Fruit fly (Drosophila melanogaster): Measurements from ENCODE around the gene fz4.

The fz4 gene

DNA sequence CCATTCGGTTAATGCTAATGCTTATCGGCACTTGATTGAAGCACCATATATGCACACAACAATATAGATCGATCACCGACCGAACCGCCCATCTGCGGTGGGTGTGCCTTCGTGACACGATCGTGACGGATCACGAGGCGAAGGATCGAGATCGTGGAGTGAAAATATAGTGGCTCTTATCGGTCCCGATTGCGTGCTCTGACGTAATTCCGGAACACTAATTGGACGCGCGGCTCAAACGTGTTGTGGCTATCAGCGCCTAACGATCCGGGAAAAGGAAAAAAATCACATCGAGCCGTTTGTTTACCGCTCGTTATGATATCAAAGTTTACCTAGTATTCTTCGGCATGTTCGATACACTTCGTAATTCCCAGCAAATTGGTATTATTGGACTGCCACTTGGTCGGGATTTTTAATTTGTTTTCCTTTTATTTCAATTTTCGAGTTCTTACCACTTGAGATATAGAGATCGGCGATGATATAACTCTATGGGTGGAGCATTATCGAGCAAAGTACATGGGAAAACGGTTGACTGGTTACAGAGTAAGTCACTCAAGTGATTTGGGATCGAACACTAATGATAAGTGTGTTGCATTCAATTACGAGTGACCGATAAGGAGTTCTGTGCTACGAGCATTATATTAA, 36.8 kb downstream of the fz4 start:
- TF ChIP-seq CG6808 (GFP tag; optimal IDR thresholded peaks at IDR 0.05) (no peak), vri (GFP tag; optimal IDR thresholded peaks at IDR 0.05) (peak; percentile 22), Ets96B (tag; optimal IDR thresholded peaks at IDR 0.05) (no peak)

DNA sequence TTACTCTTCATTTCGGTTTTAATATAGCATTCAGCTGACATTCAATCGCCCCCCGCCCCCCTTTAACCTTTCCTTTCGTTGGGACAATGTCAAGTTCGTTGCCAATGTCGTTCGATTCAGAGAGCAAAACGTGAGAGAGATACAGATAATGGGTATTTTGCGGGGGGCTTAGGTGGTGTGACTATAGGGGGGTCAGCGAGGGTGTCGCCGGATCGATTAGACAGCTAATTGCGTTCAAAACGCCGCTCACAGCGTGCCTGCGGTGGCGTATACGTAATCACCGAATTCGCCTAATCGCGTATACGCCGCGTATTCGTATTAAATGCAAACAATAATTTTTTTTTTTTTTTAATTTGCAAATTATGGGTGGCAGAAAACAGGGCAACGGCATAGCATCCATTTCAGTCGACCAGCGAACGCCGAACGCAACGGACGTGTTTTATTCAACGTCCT, 41.1 kb downstream of the fz4 start, which contains the start of gene CG4607:
Gene CG4607, plus strand, starts transcription at position 403 of the 453 bp plus-strand sequence.
- peak; percentile 74 for TF ChIP-seq vri (GFP tag; optimal IDR thresholded peaks at IDR 0.05)
- no peak for TF ChIP-seq Lpt (GFP tag; optimal IDR thresholded peaks at IDR 0.05)
- TF ChIP-seq eg (GFP tag; IDR thresholded peaks at IDR 0.05), result no peak
- TF ChIP-seq Blimp-1 (GFP tag; optimal IDR thresholded peaks at IDR 0.05), result no peak
- peak; percentile 92 for TF ChIP-seq svp (GFP tag)

DNA sequence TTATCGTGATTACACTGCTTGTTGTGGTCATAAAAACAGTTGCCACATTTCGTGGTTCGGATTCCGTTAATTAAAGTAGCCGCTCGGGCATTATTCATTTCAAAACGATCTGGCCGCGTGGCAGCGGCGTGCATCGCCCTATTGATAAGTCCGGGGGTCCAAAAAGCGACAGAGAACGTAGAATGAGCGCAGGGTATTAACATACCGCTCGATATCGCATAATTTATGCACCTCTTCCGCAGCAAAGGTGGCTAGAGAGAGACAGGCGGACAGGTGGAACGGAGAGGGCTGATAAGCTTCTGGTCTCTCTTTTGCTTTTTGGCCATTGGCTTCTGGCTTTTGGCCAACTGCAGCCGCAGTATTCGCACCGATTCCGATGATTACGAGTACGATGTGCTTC, 42.0 kb downstream of the fz4 start:
- no peak for TF ChIP-seq Lpt (GFP tag; optimal IDR thresholded peaks at IDR 0.05)
- peak; percentile 46 for TF ChIP-seq Eip78C (GFP tag)
- TF ChIP-seq OdsH (GFP tag; optimal IDR thresholded peaks at IDR 0.05), result no peak
- TF ChIP-seq vri (GFP tag; optimal IDR thresholded peaks at IDR 0.05), result peak; percentile 10

DNA sequence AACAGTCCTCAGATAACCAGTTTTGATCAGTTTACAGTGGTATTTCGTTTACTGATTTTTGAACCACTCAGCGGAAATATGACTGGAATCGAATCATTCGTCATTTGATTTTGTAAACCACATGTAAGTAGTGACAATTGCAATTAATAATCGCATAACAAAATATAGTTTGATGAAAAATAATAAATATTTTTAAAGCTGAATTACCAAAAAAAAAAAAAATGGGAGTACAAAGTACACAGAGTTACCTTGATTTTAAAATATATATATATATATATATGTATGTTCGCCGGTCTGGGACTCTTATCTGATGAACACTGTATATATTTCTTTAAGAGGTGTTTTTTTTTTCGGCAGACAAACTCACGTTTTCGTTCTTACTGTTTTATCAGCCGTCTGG, 42.9 kb downstream of the fz4 start:
- TF ChIP-seq salr (GFP tag; optimal IDR thresholded peaks at IDR 0.05) (no peak), Smox (GFP tag; optimal IDR thresholded peaks at IDR 0.05) (peak; percentile 14), CG11902 (GFP tag; optimal IDR thresholded peaks at IDR 0.05) (no peak), CG3032 (tag; optimal IDR thresholded peaks at IDR 0.05) (no peak), dsx (GFP tag; optimal IDR thresholded peaks at IDR 0.05; ENCODE audit: poor library complexity, severe bottlenecking) (no peak), CG6808 (GFP tag; optimal IDR thresholded peaks at IDR 0.05) (no peak), lz (GFP tag; optimal IDR thresholded peaks at IDR 0.05) (peak; percentile 0), Eip78C (GFP tag) (peak; percentile 69), esn (GFP tag; optimal IDR thresholded peaks at IDR 0.05) (peak; percentile 4), pdm3 (GFP tag; optimal IDR thresholded peaks at IDR 0.05) (peak; percentile 6), CG6792 (GFP tag; optimal IDR thresholded peaks at IDR 0.05) (peak; percentile 9), topi (GFP tag; optimal IDR thresholded peaks at IDR 0.05) (peak; percentile 17), CG15336 (GFP tag; IDR thresholded peaks at IDR 0.05) (no peak), Hr38 (GFP tag; optimal IDR thresholded peaks at IDR 0.05) (no peak), ss (GFP tag; optimal IDR thresholded peaks at IDR 0.05) (peak; percentile 6 to 73), CG3919 (GFP tag; optimal IDR thresholded peaks at IDR 0.05) (peak; percentile 1), CG11294 (GFP tag; IDR thresholded peaks at IDR 0.05) (no peak), Met (GFP tag; optimal IDR thresholded peaks at IDR 0.05) (peak; percentile 17), CG1621 (tag; optimal IDR thresholded peaks at IDR 0.05) (no peak), CG6854 (GFP tag; optimal IDR thresholded peaks at IDR 0.05) (no peak), Gug (GFP tag; IDR thresholded peaks at IDR 0.05) (no peak), CG31627 (GFP tag; optimal IDR thresholded peaks at IDR 0.05) (no peak), CG8632 (GFP tag; optimal IDR thresholded peaks at IDR 0.05) (peak; percentile 18), Sox102F (GFP tag; optimal IDR thresholded peaks at IDR 0.05) (no peak), acj6 (GFP tag; optimal IDR thresholded peaks at IDR 0.05) (peak; percentile 13), CG34406 (GFP tag; optimal IDR thresholded peaks at IDR 0.05) (peak; percentile 2), CG32006 (GFP tag; optimal IDR thresholded peaks at IDR 0.05) (no peak), Blimp-1 (GFP tag; optimal IDR thresholded peaks at IDR 0.05) (no peak), svp (GFP tag) (peak; percentile 50), CG10631 (GFP tag; optimal IDR thresholded peaks at IDR 0.05) (no peak), Ets21C (GFP tag; optimal IDR thresholded peaks at IDR 0.05) (no peak), Eip75B (GFP tag; optimal IDR thresholded peaks at IDR 0.05) (no peak), Ets96B (tag; optimal IDR thresholded peaks at IDR 0.05) (no peak)

Data from whole organism, prepupa.